Fruit fly (Drosophila melanogaster): ENCODE data around the gene CG42464.

CG42464 gene

DNA sequence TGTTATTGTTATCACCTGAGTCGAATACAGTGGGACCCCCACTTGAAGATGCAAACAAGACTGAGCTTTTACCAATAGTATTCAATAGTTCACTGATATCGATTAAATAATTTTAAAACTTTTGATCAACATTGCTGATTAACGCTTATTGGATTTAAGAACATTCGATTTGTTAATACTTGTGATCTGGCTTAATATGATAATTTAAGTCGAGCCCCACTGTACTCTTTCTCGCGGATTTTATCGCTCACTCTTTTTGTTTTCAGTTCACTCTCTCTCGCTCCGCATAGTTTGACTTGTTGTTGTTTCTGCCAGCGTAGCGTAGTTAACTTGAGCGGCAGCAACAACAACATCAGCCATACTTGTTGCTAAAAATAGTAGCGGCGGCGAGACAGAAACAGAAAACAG lies 43.6 kb upstream of the CG42464 start (continued):
- peak; percentile 98 for TF ChIP-seq Antp (GFP tag; optimal IDR thresholded peaks at IDR 0.05)
- peak; percentile 96 for TF ChIP-seq ewg (GFP tag; optimal IDR thresholded peaks at IDR 0.05)
- no peak for TF ChIP-seq ato (GFP tag; IDR thresholded peaks at IDR 0.05; ENCODE audit: partially characterized antibody)
- TF ChIP-seq CG11696 (GFP tag; IDR thresholded peaks at IDR 0.05), result peak; percentile 91
- TF ChIP-seq lola (GFP tag; optimal IDR thresholded peaks at IDR 0.05), result peak in 1 of 3 experiments; percentile 95
- peak; percentile 95 for TF ChIP-seq Oaz (GFP tag; IDR thresholded peaks at IDR 0.05)
- TF ChIP-seq tin (GFP tag; optimal IDR thresholded peaks at IDR 0.05), result peak; percentile 98
- peak; percentile 98 for TF ChIP-seq salm (tag; optimal IDR thresholded peaks at IDR 0.05)
- peak; percentile 93 for TF ChIP-seq ash1 (GFP tag; optimal IDR thresholded peaks at IDR 0.05)
- TF ChIP-seq CG9817 (tag; optimal IDR thresholded peaks at IDR 0.05), result peak; percentile 99
- TF ChIP-seq trem (tag; optimal IDR thresholded peaks at IDR 0.05), result peak; percentile 96
- peak; percentile 98 for TF ChIP-seq CG15269 (tag; optimal IDR thresholded peaks at IDR 0.05)
- TF ChIP-seq vnd (GFP tag; IDR thresholded peaks at IDR 0.05; ENCODE audit: partially characterized antibody), result no peak
- no peak for TF ChIP-seq mld (GFP tag; IDR thresholded peaks at IDR 0.05; ENCODE audit: partially characterized antibody)
- peak; percentile 94 for TF ChIP-seq CG3726 (GFP tag; IDR thresholded peaks at IDR 0.05)
- TF ChIP-seq gro (GFP tag; optimal IDR thresholded peaks at IDR 0.05), result peak; percentile 98
- peak; percentile 82 for TF ChIP-seq CG10321 (GFP tag; IDR thresholded peaks at IDR 0.05)
- peak; percentile 98 for TF ChIP-seq so (GFP tag; IDR thresholded peaks at IDR 0.05)
- peak; percentile 89; the same call in 1 of the 2 replicates for TF ChIP-seq Gsc (GFP tag; IDR thresholded peaks at IDR 0.05)
- TF ChIP-seq CG16779 (GFP tag; IDR thresholded peaks at IDR 0.05), result peak; percentile 97
- no peak for TF ChIP-seq HLH4C (GFP tag; IDR thresholded peaks at IDR 0.05; ENCODE audit: partially characterized antibody)
- peak; percentile 97 for TF ChIP-seq Bteb2 (GFP tag; optimal IDR thresholded peaks at IDR 0.05)
- TF ChIP-seq CG14860 (GFP tag; IDR thresholded peaks at IDR 0.05; ENCODE audit: partially characterized antibody), result no peak
- peak; percentile 94 for TF ChIP-seq Ravus (GFP tag; IDR thresholded peaks at IDR 0.05)
- TF ChIP-seq Doc2 (GFP tag; IDR thresholded peaks at IDR 0.05), result peak; percentile 88
- peak; percentile 98 for TF ChIP-seq CG18619 (GFP tag; optimal IDR thresholded peaks at IDR 0.05)
- TF ChIP-seq CG17568 (GFP tag; optimal IDR thresholded peaks at IDR 0.05), result peak; percentile 98
- peak; percentile 35 for TF ChIP-seq CG13287 (GFP tag; IDR thresholded peaks at IDR 0.05; ENCODE audit: partially characterized antibody)
- TF ChIP-seq chm (GFP tag; IDR thresholded peaks at IDR 0.05), result peak; percentile 99
- peak; percentile 95 for TF ChIP-seq vfl (GFP tag; optimal IDR thresholded peaks at IDR 0.05)
- TF ChIP-seq CG8089 (GFP tag; optimal IDR thresholded peaks at IDR 0.05), result peak; percentile 96
- peak; percentile 89 for TF ChIP-seq CG7745 (tag; optimal IDR thresholded peaks at IDR 0.05)
- TF ChIP-seq Ssrp (tag; optimal IDR thresholded peaks at IDR 0.05), result peak; percentile 98
- peak; percentile 98 for TF ChIP-seq Camta (GFP tag; optimal IDR thresholded peaks at IDR 0.05)
- TF ChIP-seq nom (GFP tag; optimal IDR thresholded peaks at IDR 0.05), result peak; percentile 95
- TF ChIP-seq tll (GFP tag; optimal IDR thresholded peaks at IDR 0.05), result peak in 1 of 2 experiments; percentile 56
- peak; percentile 64 for TF ChIP-seq CG9797 (GFP tag; optimal IDR thresholded peaks at IDR 0.05)
- no peak for TF ChIP-seq nerfin-2 (GFP tag; IDR thresholded peaks at IDR 0.05; ENCODE audit: partially characterized antibody)
- peak; percentile 87 for TF ChIP-seq CG14965 (GFP tag; optimal IDR thresholded peaks at IDR 0.05; ENCODE audit: borderline replicate concordance)
- peak; percentile 96 for TF ChIP-seq twi (tag; optimal IDR thresholded peaks at IDR 0.05)
- no peak for TF ChIP-seq Lpt (GFP tag; optimal IDR thresholded peaks at IDR 0.05)
- peak; percentile 31; the same call in 1 of the 2 replicates for TF ChIP-seq unc-4 (GFP tag; IDR thresholded peaks at IDR 0.05; ENCODE audit: partially characterized antibody)
- TF ChIP-seq cg (GFP tag; optimal IDR thresholded peaks at IDR 0.05), result no peak
- peak; percentile 96 for TF ChIP-seq CG11247 (GFP tag; IDR thresholded peaks at IDR 0.05)
- TF ChIP-seq CG3407 (GFP tag; optimal IDR thresholded peaks at IDR 0.05), result peak; percentile 97
- TF ChIP-seq pan (optimal IDR thresholded peaks at IDR 0.05), result no peak
- TF ChIP-seq pan (GFP tag; optimal IDR thresholded peaks at IDR 0.05 in 1 of 2, IDR thresholded peaks at IDR 0.05 in 1 of 2), result peak in 1 of 2 experiments; percentile 98
- TF ChIP-seq CG13775 (GFP tag; optimal IDR thresholded peaks at IDR 0.05), result peak; percentile 98
- no peak for TF ChIP-seq Dfd (GFP tag; optimal IDR thresholded peaks at IDR 0.05)

Measured in whole organism, embryonic.